Worm (Caenorhabditis elegans) whole organism, L2 larva: ENCODE results near the gene C10C5.3.

ENCODE experiments used
- blmp-1 ChIP-seq: sonication (generic microtip); optimal IDR thresholded peaks from 2 replicates; lab custom pipeline; 2017; ENCODE audit warnings: missing genetic modification characterization, mild to moderate bottlenecking, missing compliant biosample characterization, antibody characterized with exemption, moderate library complexity; ENCODE audit not compliant: insufficient read depth
- lin-13 ChIP-seq: fragments of 150-350 bp; optimal IDR thresholded peaks from 2 replicates; lab custom pipeline; 2014; ENCODE audit warnings: missing biosample characterization, missing genetic modification reagents, missing genetic modification characterization
- nhr-10 ChIP-seq: sonication (generic microtip); optimal IDR thresholded peaks from 2 replicates; lab custom pipeline; 2017; ENCODE audit warnings: missing biosample characterization, missing genetic modification characterization
- nhr-11 ChIP-seq: fragments of 150-350 bp; optimal IDR thresholded peaks from 2 replicates; lab custom pipeline; 2014; ENCODE audit warnings: missing biosample characterization, missing genetic modification characterization
- nhr-12 ChIP-seq: fragments of 150-350 bp; optimal IDR thresholded peaks from 2 replicates; lab custom pipeline; 2014; ENCODE audit warnings: missing biosample characterization, missing genetic modification characterization

- no peak for TF ChIP-seq nhr-11 (tag; lab: Kevin White, UChicago)
- no peak for TF ChIP-seq lin-13 (GFP tag; lab: Kevin White, UChicago)
- TF ChIP-seq nhr-12 (tag; lab: Kevin White, UChicago) = no peak
- TF ChIP-seq blmp-1 (tag; lab: Kevin White, UChicago) = no peak
- no peak for TF ChIP-seq nhr-10 (tag; lab: Kevin White, UChicago)
Measured at ce11 chrIV:9423095-9423494, 48.5 kb downstream of the C10C5.3 start, which contains the start of gene srxa-2.
